Worm (Caenorhabditis elegans): ENCODE data around the gene dlc-4.

- TF ChIP-seq tbx-2 (tag; optimal IDR thresholded peaks at IDR 0.05), result peak; percentile 7
- TF ChIP-seq elt-3 (tag; optimal IDR thresholded peaks at IDR 0.05), result no peak
- peak; percentile 71 for TF ChIP-seq skn-1 (tag; optimal IDR thresholded peaks at IDR 0.05)
- peak; percentile 43 for TF ChIP-seq blmp-1 (tag; optimal IDR thresholded peaks at IDR 0.05)
- peak; percentile 69 for TF ChIP-seq mep-1 (tag; optimal IDR thresholded peaks at IDR 0.05)
- TF ChIP-seq nhr-90 (tag; optimal IDR thresholded peaks at IDR 0.05; ENCODE audit: poor library complexity), result peak; percentile 61
- no peak for TF ChIP-seq hlh-17 (GFP tag; optimal IDR thresholded peaks at IDR 0.05; ENCODE audit: borderline replicate concordance)
- TF ChIP-seq sup-37 (GFP tag; optimal IDR thresholded peaks at IDR 0.05), result no peak
- peak; percentile 41 for TF ChIP-seq swsn-7 (tag; optimal IDR thresholded peaks at IDR 0.05)
Measured at ce11 chrIV:16489958-16490357, 46.9 kb downstream of the dlc-4 start.

All from whole organism, L1 larva.